Worm (Caenorhabditis elegans): ENCODE measurements around the gene skp-1.

Gene skp-1

DNA sequence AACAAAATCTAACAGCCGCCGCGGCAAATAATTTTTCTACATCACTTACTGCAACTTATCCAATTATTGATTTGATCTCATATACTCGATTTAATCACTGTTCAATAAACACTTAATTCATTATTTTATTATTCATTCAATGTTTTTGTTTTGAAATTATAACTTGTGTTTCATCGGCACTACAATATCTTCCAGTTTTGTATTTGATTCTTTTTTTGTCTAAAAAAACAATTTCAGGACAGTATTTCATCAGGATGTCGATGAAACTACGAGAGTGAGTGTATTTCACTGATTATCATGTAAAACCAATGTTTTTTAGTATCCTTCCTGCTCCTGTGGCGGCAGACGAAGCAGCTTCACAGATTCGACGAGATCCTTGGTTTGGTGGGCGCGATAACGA lies at the start of gene skp-1:
Gene skp-1, plus strand, starts transcription at position 238 of the 400 bp plus-strand sequence.
- TF ChIP-seq Y105C5A.15 (GFP tag; IDR thresholded peaks at IDR 0.05) (no peak), aha-1 (tag) (peak; percentile 98), mxl-2 (GFP tag; conservative IDR thresholded peaks at IDR 0.05) (no peak)

ce11 chrV:11598807-11599206 lies 46.5 kb upstream of the skp-1 start, which contains the start of gene srx-84:
TSS of gene srx-84 (plus strand) at chrV:11599107.
- TF ChIP-seq mep-1 (tag; optimal IDR thresholded peaks at IDR 0.05) (no peak), nhr-10 (tag; optimal IDR thresholded peaks at IDR 0.05) (no peak), unc-62 (GFP tag; optimal IDR thresholded peaks at IDR 0.05 in 1 of 2) (no peak), unc-62 (tag; optimal IDR thresholded peaks at IDR 0.05) (no peak), ZK337.2 (GFP tag; IDR thresholded peaks at IDR 0.05) (no peak), lir-3 (tag; optimal IDR thresholded peaks at IDR 0.05) (no peak), egl-27 (tag; optimal IDR thresholded peaks at IDR 0.05) (no peak), aly-2 (tag; optimal IDR thresholded peaks at IDR 0.05) (no peak)

DNA sequence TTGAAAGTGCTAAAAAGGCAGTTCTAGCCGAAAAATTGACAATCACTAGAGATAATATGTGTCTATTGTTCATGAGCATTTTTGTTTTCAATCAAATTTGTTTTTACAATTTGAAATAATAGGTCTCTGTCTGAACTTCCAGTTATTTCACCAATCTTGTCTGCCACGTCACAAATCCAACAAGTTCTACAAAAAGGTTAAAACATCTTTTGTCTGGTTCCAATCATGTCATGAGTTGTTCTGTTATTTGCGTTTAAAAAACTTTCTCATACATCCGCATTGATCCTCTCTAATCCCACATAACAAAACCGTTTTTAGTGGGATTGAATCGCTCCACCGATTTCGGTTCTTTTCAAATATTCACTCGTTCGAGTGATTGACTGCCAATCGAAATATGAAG lies 44.5 kb upstream of the skp-1 start, which contains the start of gene F35B12.9:
Gene F35B12.9, plus strand, starts transcription at position 372 of the 400 bp plus-strand sequence.
- TF ChIP-seq nhr-102 (tag; optimal IDR thresholded peaks at IDR 0.05) (no peak), lim-7 (GFP tag; IDR thresholded peaks at IDR 0.05) (no peak), sdz-12 (GFP tag; optimal IDR thresholded peaks at IDR 0.05) (no peak), php-3 (GFP tag; IDR thresholded peaks at IDR 0.05) (no peak), zfp-3 (GFP tag; conservative IDR thresholded peaks at IDR 0.05) (no peak), ctbp-1 (GFP tag; IDR thresholded peaks at IDR 0.05) (no peak), unc-62 (GFP tag; optimal IDR thresholded peaks at IDR 0.05 in 1 of 2) (peak in 1 of 2 experiments; percentile 18), unc-62 (tag; optimal IDR thresholded peaks at IDR 0.05) (no peak), aha-1 (tag) (peak; percentile 94), ceh-32 (tag; optimal IDR thresholded peaks at IDR 0.05; ENCODE audit: poor library complexity) (no peak), nhr-6 (tag; optimal IDR thresholded peaks at IDR 0.05) (no peak), daf-12 (tag; optimal IDR thresholded peaks at IDR 0.05) (no peak), daf-16 (GFP tag; optimal IDR thresholded peaks at IDR 0.05) (no peak), daf-16 (tag; optimal IDR thresholded peaks at IDR 0.05) (no peak)

DNA sequence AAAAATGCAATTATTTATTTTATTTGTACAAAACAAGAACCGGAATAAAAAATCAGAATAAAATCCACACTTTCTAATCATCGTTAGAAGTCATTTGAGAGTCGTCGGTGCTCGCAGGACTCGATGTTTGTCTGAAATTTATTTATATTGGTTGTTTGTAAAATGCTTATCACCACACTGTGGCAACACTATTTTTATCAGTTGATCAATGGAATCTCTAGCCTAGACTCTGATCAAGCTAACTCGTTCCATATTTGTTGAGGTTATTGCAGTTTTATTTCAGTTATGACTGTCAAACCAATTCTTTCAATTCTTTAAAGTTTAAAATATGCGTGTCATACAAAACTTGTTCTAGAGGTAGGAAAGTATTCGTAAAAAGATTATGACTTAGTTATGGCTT lies 40.8 kb upstream of the skp-1 start, which contains the start of gene dhs-20:
Gene dhs-20, minus strand, starts transcription at position 80 of the 400 bp plus-strand sequence.
- peak; percentile 60 for TF ChIP-seq nhr-28 (tag; optimal IDR thresholded peaks at IDR 0.05)
- peak; percentile 41 for TF ChIP-seq dve-1 (tag; optimal IDR thresholded peaks at IDR 0.05; ENCODE audit: insufficient read depth)
- no peak for TF ChIP-seq nhr-25 (tag; optimal IDR thresholded peaks at IDR 0.05; ENCODE audit: borderline replicate concordance, insufficient read depth)
- no peak for TF ChIP-seq gei-8 (GFP tag; optimal IDR thresholded peaks at IDR 0.05)
- no peak for TF ChIP-seq ceh-44 (GFP tag; IDR thresholded peaks at IDR 0.05)
- TF ChIP-seq lin-29 (GFP tag; IDR thresholded peaks at IDR 0.05): no peak
- peak; percentile 23; the same call in 1 of the 2 replicates for TF ChIP-seq dmd-6 (GFP tag; IDR thresholded peaks at IDR 0.05)
- no peak for TF ChIP-seq F37D6.2 (tag; optimal IDR thresholded peaks at IDR 0.05)
- no peak for TF ChIP-seq duxl-1 (tag; optimal IDR thresholded peaks at IDR 0.05; ENCODE audit: poor library complexity)
- peak; percentile 14 for TF ChIP-seq pqm-1 (tag; optimal IDR thresholded peaks at IDR 0.05)
- TF ChIP-seq mxl-3 (GFP tag; optimal IDR thresholded peaks at IDR 0.05): no peak
- TF ChIP-seq ztf-7 (tag; optimal IDR thresholded peaks at IDR 0.05): no peak
- peak; percentile 35 for TF ChIP-seq aha-1 (tag)
- no peak for TF ChIP-seq daf-16 (GFP tag; optimal IDR thresholded peaks at IDR 0.05)
- peak; percentile 86 for TF ChIP-seq daf-16 (tag; optimal IDR thresholded peaks at IDR 0.05)

ce11 chrV:11605227-11605626 lies 40.1 kb upstream of the skp-1 start:
- TF ChIP-seq F26F4.8 (GFP tag; conservative IDR thresholded peaks at IDR 0.05) (no peak), dmd-8 (GFP tag; IDR thresholded peaks at IDR 0.05) (no peak), dve-1 (tag; optimal IDR thresholded peaks at IDR 0.05; ENCODE audit: insufficient read depth) (no peak), unc-130 (GFP tag; optimal IDR thresholded peaks at IDR 0.05) (no peak), snpc-1.2 (GFP tag; IDR thresholded peaks at IDR 0.05) (no peak), Y105C5A.15 (GFP tag; IDR thresholded peaks at IDR 0.05) (no peak), nhr-48 (tag; optimal IDR thresholded peaks at IDR 0.05) (no peak), snpc-4 (tag; optimal IDR thresholded peaks at IDR 0.05) (no peak), ctbp-1 (GFP tag; IDR thresholded peaks at IDR 0.05) (no peak), ceh-28 (tag; optimal IDR thresholded peaks at IDR 0.05) (no peak)

Data from whole organism, L4 larva.